Worm (Caenorhabditis elegans): ENCODE measurements around the gene C09E10.3.

Gene C09E10.3

DNA sequence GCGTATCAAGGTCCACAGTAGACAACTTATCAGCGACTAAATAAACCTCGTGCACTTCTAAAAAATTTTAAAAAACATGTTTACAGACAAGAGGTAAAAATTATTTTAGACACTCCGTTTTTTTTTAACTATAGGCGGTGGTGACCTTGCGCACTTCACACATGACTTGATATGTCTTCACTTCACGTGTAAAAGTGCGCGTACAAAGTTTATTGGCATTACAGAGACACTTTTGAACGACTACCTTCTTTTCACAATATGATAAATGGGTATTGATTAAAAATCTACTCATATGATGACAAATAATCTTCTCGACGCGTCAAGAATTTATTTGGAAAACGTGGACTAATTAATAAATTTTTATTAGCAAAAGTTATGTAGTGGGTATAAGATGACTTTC, 35.5 kb upstream of the C09E10.3 start:
- no peak for TF ChIP-seq T23F11.4 (GFP tag; optimal IDR thresholded peaks at IDR 0.05)
- no peak for TF ChIP-seq sox-2 (GFP tag; IDR thresholded peaks at IDR 0.05)
- TF ChIP-seq pros-1 (tag; optimal IDR thresholded peaks at IDR 0.05), result no peak
- no peak for TF ChIP-seq unc-86 (tag; optimal IDR thresholded peaks at IDR 0.05)
- TF ChIP-seq ceh-19 (GFP tag; optimal IDR thresholded peaks at IDR 0.05), result no peak
- TF ChIP-seq unc-3 (GFP tag; conservative IDR thresholded peaks at IDR 0.05), result no peak
- no peak for TF ChIP-seq unc-3 (tag; optimal IDR thresholded peaks at IDR 0.05)
- no peak for TF ChIP-seq lim-6 (tag; optimal IDR thresholded peaks at IDR 0.05)
- no peak for TF ChIP-seq ceh-30 (tag; optimal IDR thresholded peaks at IDR 0.05)
- no peak for TF ChIP-seq pha-2 (tag; optimal IDR thresholded peaks at IDR 0.05)
- no peak for TF ChIP-seq ceh-48 (tag; optimal IDR thresholded peaks at IDR 0.05)
- no peak for TF ChIP-seq npax-4 (tag; optimal IDR thresholded peaks at IDR 0.05)
- no peak for TF ChIP-seq hlh-6 (tag; optimal IDR thresholded peaks at IDR 0.05)
- TF ChIP-seq ama-1 (optimal IDR thresholded peaks at IDR 0.05), result no peak
- TF ChIP-seq hlh-15 (tag; optimal IDR thresholded peaks at IDR 0.05), result no peak
- TF ChIP-seq rnt-1 (tag; optimal IDR thresholded peaks at IDR 0.05), result no peak
- no peak for TF ChIP-seq fkh-10 (GFP tag; optimal IDR thresholded peaks at IDR 0.05)
- TF ChIP-seq hlh-8 (tag; optimal IDR thresholded peaks at IDR 0.05), result no peak
- TF ChIP-seq ref-2 (tag; optimal IDR thresholded peaks at IDR 0.05), result no peak
- TF ChIP-seq ets-4 (tag; optimal IDR thresholded peaks at IDR 0.05), result no peak

DNA sequence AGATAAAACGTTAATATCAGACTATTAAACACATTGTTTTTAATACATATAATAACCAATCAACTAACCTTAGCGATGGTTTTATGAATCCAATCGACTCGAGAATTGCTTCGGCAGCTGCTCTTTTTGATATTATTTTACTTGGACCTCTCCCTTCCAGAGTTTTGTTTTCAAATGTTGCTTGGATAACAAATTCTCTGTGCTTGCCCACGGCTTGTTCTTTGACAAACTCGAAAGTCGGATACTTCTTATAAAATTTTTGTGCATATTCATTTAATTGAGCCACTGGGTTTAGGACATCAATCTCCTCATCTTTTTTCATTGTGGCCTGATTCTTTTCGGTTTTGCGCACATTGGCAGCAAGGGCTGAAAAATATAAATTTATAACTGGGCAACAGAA, 33.8 kb upstream of the C09E10.3 start, which contains the start of gene F55A4.3:
TSS of gene F55A4.3 (minus strand) at position 101 of the 400 bp plus-strand sequence.
- TF ChIP-seq ceh-6 (GFP tag; optimal IDR thresholded peaks at IDR 0.05), result no peak
- no peak for TF ChIP-seq ama-1 (optimal IDR thresholded peaks at IDR 0.05)
- TF ChIP-seq ttx-3 (tag; optimal IDR thresholded peaks at IDR 0.05), result no peak
- no peak for TF ChIP-seq npax-4 (tag; optimal IDR thresholded peaks at IDR 0.05)
- no peak for TF ChIP-seq hlh-8 (tag; optimal IDR thresholded peaks at IDR 0.05)
- no peak for TF ChIP-seq pax-1 (tag; optimal IDR thresholded peaks at IDR 0.05)
- no peak for TF ChIP-seq hlh-13 (GFP tag; optimal IDR thresholded peaks at IDR 0.05)
- no peak for TF ChIP-seq pqm-1 (tag; optimal IDR thresholded peaks at IDR 0.05)
- no peak for TF ChIP-seq ceh-45 (GFP tag; IDR thresholded peaks at IDR 0.05)

DNA sequence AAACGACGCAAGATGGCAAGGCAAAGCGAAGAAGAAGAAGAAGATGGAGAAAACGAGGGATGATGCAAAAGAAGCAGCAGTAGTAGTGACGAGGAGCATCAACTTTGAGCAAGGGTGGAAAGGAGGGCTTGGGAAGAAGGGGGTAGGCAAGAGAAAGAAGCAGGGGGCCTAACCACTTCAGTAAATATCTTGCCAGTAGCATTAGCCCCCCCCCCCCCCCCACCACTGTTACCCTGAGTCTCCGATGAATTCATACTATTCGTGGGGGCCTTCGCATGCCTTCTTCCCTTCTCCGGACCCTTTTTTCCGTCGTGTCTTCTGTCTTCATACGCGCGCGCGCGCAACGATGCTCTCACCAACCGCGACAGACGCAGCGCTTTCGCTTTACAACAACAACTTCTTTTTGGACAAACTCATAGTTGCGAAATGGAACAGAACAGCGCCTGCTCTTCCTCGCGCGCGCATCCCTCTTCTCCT, 30.7 kb upstream of the C09E10.3 start:
- peak; percentile 27 for TF ChIP-seq tbx-2 (tag; optimal IDR thresholded peaks at IDR 0.05)
- no peak for TF ChIP-seq ets-4 (tag; optimal IDR thresholded peaks at IDR 0.05)
- no peak for TF ChIP-seq npax-4 (tag; optimal IDR thresholded peaks at IDR 0.05)
- peak; percentile 7 for TF ChIP-seq ceh-34 (tag; optimal IDR thresholded peaks at IDR 0.05)
- TF ChIP-seq che-1 (tag; optimal IDR thresholded peaks at IDR 0.05), result peak; percentile 24
- peak; percentile 1 for TF ChIP-seq nfya-1 (tag; optimal IDR thresholded peaks at IDR 0.05)
- no peak for TF ChIP-seq unc-86 (tag; optimal IDR thresholded peaks at IDR 0.05)
- no peak for TF ChIP-seq ceh-2 (tag; optimal IDR thresholded peaks at IDR 0.05)
- no peak for TF ChIP-seq unc-3 (GFP tag; conservative IDR thresholded peaks at IDR 0.05)
- no peak for TF ChIP-seq unc-3 (tag; optimal IDR thresholded peaks at IDR 0.05)
- no peak for TF ChIP-seq unc-55 (GFP tag; optimal IDR thresholded peaks at IDR 0.05)
- peak; percentile 55 for TF ChIP-seq ceh-31 (tag; optimal IDR thresholded peaks at IDR 0.05)
- TF ChIP-seq ceh-19 (GFP tag; optimal IDR thresholded peaks at IDR 0.05), result peak; percentile 77
- no peak for TF ChIP-seq C38D4.7 (GFP tag; optimal IDR thresholded peaks at IDR 0.05)
- no peak for TF ChIP-seq ref-2 (tag; optimal IDR thresholded peaks at IDR 0.05)
- no peak for TF ChIP-seq ceh-6 (GFP tag; optimal IDR thresholded peaks at IDR 0.05)
- TF ChIP-seq pha-2 (tag; optimal IDR thresholded peaks at IDR 0.05), result no peak
- TF ChIP-seq dve-1 (tag; optimal IDR thresholded peaks at IDR 0.05), result no peak
- peak; percentile 54 for TF ChIP-seq unc-42 (tag; optimal IDR thresholded peaks at IDR 0.05)
- peak; percentile 43 for TF ChIP-seq sdc-2 (tag; optimal IDR thresholded peaks at IDR 0.05)
- peak; percentile 32 for TF ChIP-seq ceh-14 (tag; optimal IDR thresholded peaks at IDR 0.05)
- peak; percentile 34 for TF ChIP-seq Y22D7AL.16 (tag; optimal IDR thresholded peaks at IDR 0.05)
- peak; percentile 5 for TF ChIP-seq sox-4 (tag; optimal IDR thresholded peaks at IDR 0.05)
- TF ChIP-seq syd-9 (tag; optimal IDR thresholded peaks at IDR 0.05), result no peak

Data from whole organism, late embryonic.